Worm (Caenorhabditis elegans) whole organism, young adult: ENCODE data around the gene T19H12.2.

Experiments used
- D2030.7 ChIP-seq: fragments of 200-800 bp; sonication (Bioruptor generic); IDR thresholded peaks from 2 replicates; pipeline ENCODE4 v1.3.6; 2022; ENCODE audit warnings: missing genetic modification reagents, missing genetic modification characterization, missing compliant biosample characterization
- F10E7.11 ChIP-seq: sonication (generic microtip); optimal IDR thresholded peaks from 2 replicates; lab custom pipeline; 2017; ENCODE audit warnings: mild to moderate bottlenecking, missing genetic modification characterization, moderate library complexity, missing compliant biosample characterization
- F22D6.2 ChIP-seq: sonication (generic microtip); optimal IDR thresholded peaks from 2 replicates; lab custom pipeline; 2016; ENCODE audit warnings: mild to moderate bottlenecking, missing genetic modification characterization, missing compliant biosample characterization
- F37B4.10 ChIP-seq: fragments of 200-800 bp; sonication (Bioruptor generic); IDR thresholded peaks from 2 replicates; pipeline ENCODE4 v1.3.6; 2022; ENCODE audit warnings: missing genetic modification characterization, missing compliant biosample characterization
- F39B2.1 ChIP-seq: fragments of 200-800 bp; sonication (Bioruptor generic); IDR thresholded peaks from 2 replicates; pipeline ENCODE4 v1.3.6; 2022; ENCODE audit warnings: missing genetic modification reagents, missing genetic modification characterization, missing compliant biosample characterization
- T07F8.4 ChIP-seq: sonication (generic microtip); optimal IDR thresholded peaks from 2 replicates; lab custom pipeline; 2016; ENCODE audit warnings: mild to moderate bottlenecking, missing genetic modification characterization, moderate library complexity, missing compliant biosample characterization
- T26A5.8 ChIP-seq: sonication (generic microtip); optimal IDR thresholded peaks from 2 replicates; lab custom pipeline; 2016; ENCODE audit warnings: missing genetic modification characterization, missing compliant biosample characterization
- Y53F4B.3 ChIP-seq: fragments of 200-800 bp; sonication (Bioruptor generic); IDR thresholded peaks from 2 replicates; pipeline ENCODE4 v1.3.6; 2022; ENCODE audit warnings: missing genetic modification reagents, missing genetic modification characterization, missing compliant biosample characterization
- Y79H2A.3 ChIP-seq: fragments of 200-800 bp; sonication (Bioruptor generic); conservative IDR thresholded peaks from 2 replicates; pipeline ENCODE4 v1.3.6; 2022; ENCODE audit warnings: missing genetic modification reagents, missing genetic modification characterization, missing compliant biosample characterization
- Y95B8A.8 ChIP-seq: fragments of 200-800 bp; sonication (Bioruptor generic); IDR thresholded peaks from 2 replicates; pipeline ENCODE4 v1.3.6; 2022; ENCODE audit warnings: missing genetic modification reagents, missing genetic modification characterization, missing compliant biosample characterization
- akir-1 ChIP-seq: fragments of 200-800 bp; sonication (Bioruptor generic); optimal IDR thresholded peaks from 2 replicates; lab custom pipeline; 2018; ENCODE audit warnings: mild to moderate bottlenecking, missing genetic modification characterization, moderate library complexity, missing compliant biosample characterization
- attf-5 ChIP-seq: fragments of 200-800 bp; sonication (Bioruptor generic); optimal IDR thresholded peaks from 2 replicates; lab custom pipeline; 2018; ENCODE audit warnings: mild to moderate bottlenecking, missing genetic modification characterization, missing compliant biosample characterization
- attf-6 ChIP-seq: fragments of 200-800 bp; sonication (Bioruptor generic); IDR thresholded peaks from 2 replicates; pipeline ENCODE4 v1.3.6; 2022; ENCODE audit warnings: missing genetic modification reagents, missing genetic modification characterization, missing compliant biosample characterization
- bed-1 ChIP-seq: fragments of 200-800 bp; sonication (Bioruptor generic); IDR thresholded peaks from 2 replicates; pipeline ENCODE4 v1.3.6; 2022; ENCODE audit warnings: missing genetic modification reagents, missing genetic modification characterization, missing compliant biosample characterization
- ccch-3 ChIP-seq: fragments of 200-800 bp; sonication (Bioruptor generic); optimal IDR thresholded peaks from 2 replicates; lab custom pipeline; 2018; ENCODE audit warnings: mild to moderate bottlenecking, missing genetic modification characterization, missing compliant biosample characterization
- cebp-2 ChIP-seq: fragments of 200-800 bp; sonication (Bioruptor generic); IDR thresholded peaks from 2 replicates; pipeline ENCODE4 v1.3.6; 2022; ENCODE audit warnings: missing genetic modification characterization, missing compliant biosample characterization
- ceh-58 ChIP-seq: fragments of 200-800 bp; sonication (Bioruptor generic); IDR thresholded peaks from 2 replicates; pipeline ENCODE4 v1.3.6; 2022; ENCODE audit warnings: missing genetic modification characterization, missing compliant biosample characterization
- ceh-91 ChIP-seq: fragments of 200-800 bp; sonication (Bioruptor generic); IDR thresholded peaks from 2 replicates; pipeline ENCODE4 v1.3.6; 2022; ENCODE audit warnings: missing genetic modification reagents, missing genetic modification characterization, missing compliant biosample characterization
- efl-1 ChIP-seq: fragments of 150-350 bp; optimal IDR thresholded peaks from 2 replicates; lab custom pipeline; 2014; ENCODE audit warnings: missing biosample characterization, missing genetic modification reagents, missing genetic modification characterization
- egl-44 ChIP-seq: fragments of 200-800 bp; sonication (Bioruptor generic); IDR thresholded peaks from 2 replicates; pipeline ENCODE4 v1.3.6; 2022; ENCODE audit warnings: missing genetic modification reagents, missing genetic modification characterization, missing compliant biosample characterization
- ekl-4 ChIP-seq: fragments of 200-800 bp; sonication (Bioruptor generic); IDR thresholded peaks from 2 replicates; pipeline ENCODE4 v1.3.6; 2022; ENCODE audit warnings: missing genetic modification reagents, missing genetic modification characterization, missing compliant biosample characterization
- ets-4 ChIP-seq: fragments of 200-800 bp; sonication (Bioruptor generic); optimal IDR thresholded peaks from 2 replicates; lab custom pipeline; 2018; ENCODE audit warnings: mild to moderate bottlenecking, missing genetic modification characterization, missing compliant biosample characterization
- hlh-12 ChIP-seq: sonication (generic microtip); optimal IDR thresholded peaks from 2 replicates; lab custom pipeline; 2016; ENCODE audit warnings: missing genetic modification characterization, missing compliant biosample characterization
- hmg-1.2 ChIP-seq: fragments of 200-800 bp; sonication (Bioruptor generic); IDR thresholded peaks from 2 replicates; pipeline ENCODE4 v1.3.6; 2022; ENCODE audit warnings: missing genetic modification reagents, missing genetic modification characterization, missing compliant biosample characterization
- hmg-20 ChIP-seq: fragments of 200-800 bp; sonication (Bioruptor generic); IDR thresholded peaks from 2 replicates; pipeline ENCODE4 v1.3.6; 2022; ENCODE audit warnings: missing genetic modification reagents, missing genetic modification characterization, missing compliant biosample characterization
- hsf-1 ChIP-seq: fragments of 200-800 bp; sonication (Bioruptor generic); IDR thresholded peaks from 2 replicates; pipeline ENCODE4 v1.3.6; 2022; ENCODE audit warnings: missing genetic modification reagents, missing genetic modification characterization, missing compliant biosample characterization
- mel-28 ChIP-seq: sonication (generic microtip); optimal IDR thresholded peaks from 2 replicates; lab custom pipeline; 2016; ENCODE audit warnings: borderline replicate concordance, mild to moderate bottlenecking, missing genetic modification characterization, missing compliant biosample characterization
- nfya-1 ChIP-seq: sonication (generic microtip); optimal IDR thresholded peaks from 2 replicates; lab custom pipeline; 2017; ENCODE audit warnings: antibody characterized with exemption, missing compliant biosample characterization, missing genetic modification characterization, borderline replicate concordance; ENCODE audit not compliant: insufficient read depth
- nfyb-1 ChIP-seq: fragments of 200-800 bp; sonication (Bioruptor generic); IDR thresholded peaks from 2 replicates; pipeline ENCODE4 v1.3.6; 2022; ENCODE audit warnings: missing genetic modification reagents, missing genetic modification characterization, missing compliant biosample characterization
- nhr-120 ChIP-seq: fragments of 200-800 bp; sonication (Bioruptor generic); IDR thresholded peaks from 2 replicates; pipeline ENCODE4 v1.3.6; 2022; ENCODE audit warnings: missing genetic modification characterization, missing compliant biosample characterization
- nhr-90 ChIP-seq: sonication (generic microtip); optimal IDR thresholded peaks from 2 replicates; lab custom pipeline; 2016; ENCODE audit warnings: missing genotype, mild to moderate bottlenecking, missing genetic modification characterization, missing compliant biosample characterization
- pha-4 ChIP-seq: fragments of 150-350 bp; sonication (generic microtip); optimal IDR thresholded peaks from 2 replicates; lab custom pipeline; 2014; ENCODE audit warnings: missing biosample characterization, missing genetic modification reagents, missing genetic modification characterization
- rpc-1 ChIP-seq, 2 experiments: fragments of 150-350 bp in 1 of 2; sonication (generic microtip) in 1 of 2; optimal IDR thresholded peaks; 2 replicates each; lab custom pipeline; 2014 to 2018; ENCODE audit warnings: missing biosample characterization in 1 of 2, missing genetic modification characterization in 1 of 2, missing genetic modification reagents in 1 of 2, missing genotype in 1 of 2
- snpc-1.3 ChIP-seq: sonication (generic microtip); optimal IDR thresholded peaks from 2 replicates; lab custom pipeline; 2017; ENCODE audit warnings: missing genetic modification characterization, mild to moderate bottlenecking, missing compliant biosample characterization, antibody characterized with exemption, moderate library complexity, missing genotype, missing genetic modification reagents; ENCODE audit not compliant: insufficient read depth
- snpc-4 ChIP-seq, 5 experiments: fragments of 150-350 bp in 1 of 5; sonication (generic microtip) in 4 of 5; optimal IDR thresholded peaks; 2 replicates each; lab custom pipeline; 2014 to 2018; ENCODE audit warnings: missing genetic modification characterization in 5 of 5, missing biosample characterization in 3 of 5, antibody characterized with exemption in 2 of 5, mild to moderate bottlenecking in 2 of 5, missing compliant biosample characterization in 2 of 5, missing genotype in 2 of 5, moderate library complexity in 2 of 5, missing genetic modification reagents in 1 of 5
- unc-62 ChIP-seq: fragments of 150-350 bp; optimal IDR thresholded peaks from 2 replicates; lab custom pipeline; 2014; ENCODE audit warnings: missing biosample characterization, missing genetic modification reagents, missing genetic modification characterization
- ztf-22 ChIP-seq: fragments of 200-800 bp; sonication (Bioruptor generic); optimal IDR thresholded peaks from 2 replicates; lab custom pipeline; 2018; ENCODE audit warnings: mild to moderate bottlenecking, missing genetic modification characterization, moderate library complexity, missing compliant biosample characterization
- ztf-26 ChIP-seq: sonication (generic microtip); optimal IDR thresholded peaks from 2 replicates; lab custom pipeline; 2017; ENCODE audit warnings: missing genetic modification characterization, missing compliant biosample characterization
- ztf-28 ChIP-seq: fragments of 200-800 bp; sonication (Bioruptor generic); IDR thresholded peaks from 2 replicates; pipeline ENCODE4 v1.3.6; 2022; ENCODE audit warnings: missing genetic modification reagents, missing genetic modification characterization, missing compliant biosample characterization
- ztf-3 ChIP-seq: fragments of 200-800 bp; sonication (Bioruptor generic); optimal IDR thresholded peaks from 2 replicates; lab custom pipeline; 2018; ENCODE audit warnings: mild to moderate bottlenecking, missing genetic modification characterization, missing compliant biosample characterization

Gene T19H12.2

DNA sequence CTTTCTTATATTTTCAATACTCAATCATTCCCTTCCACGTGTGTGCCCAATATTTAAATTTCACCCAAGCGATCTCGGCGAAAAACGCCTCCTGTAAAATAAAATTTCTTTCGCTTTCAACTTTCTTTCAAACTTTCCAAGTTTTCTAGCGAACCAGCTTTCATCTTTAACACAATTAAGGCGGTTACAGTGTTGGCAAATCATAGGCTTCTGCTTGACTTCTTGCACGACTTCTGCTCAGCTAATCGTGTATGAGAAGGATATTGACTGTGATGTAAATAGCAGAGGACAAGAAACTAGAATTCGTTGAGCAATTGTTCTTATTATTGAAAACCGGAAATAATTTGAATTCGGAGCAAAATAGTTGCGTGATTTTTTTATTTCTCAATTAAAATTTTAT, 1.1 kb downstream of the T19H12.2 start (continued):
- TF ChIP-seq Y79H2A.3 (GFP tag; lab: Robert Waterston, UW) (peak; percentile 85; the same call in 1 of the 2 replicates), ztf-22 (GFP tag; lab: Kevin White, UChicago) (no peak), hmg-20 (GFP tag; lab: Robert Waterston, UW) (no peak), T26A5.8 (tag; lab: Kevin White, UChicago) (no peak), egl-44 (GFP tag; lab: Robert Waterston, UW) (no peak), Y53F4B.3 (GFP tag; lab: Robert Waterston, UW) (no peak), mel-28 (tag; lab: Kevin White, UChicago) (no peak), F22D6.2 (tag; lab: Kevin White, UChicago) (no peak)

DNA sequence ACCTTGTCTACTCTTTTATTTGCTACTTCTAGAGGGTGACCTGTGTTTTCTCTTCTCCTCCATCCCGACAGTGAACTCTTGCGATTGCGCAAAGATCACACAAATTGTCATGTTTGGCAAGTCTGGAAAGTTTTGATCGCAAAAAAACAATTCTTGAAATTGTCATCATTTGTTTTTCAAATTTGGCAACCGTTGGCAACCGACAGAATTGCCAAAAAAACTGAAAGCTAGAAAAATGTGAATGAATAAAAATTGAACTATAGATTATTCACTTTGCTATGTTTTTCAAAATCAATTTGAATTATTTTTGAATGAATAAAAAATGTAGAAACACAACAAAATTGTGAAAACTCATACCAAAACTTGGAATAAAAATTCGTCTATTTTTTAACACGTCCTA, 4.7 kb downstream of the T19H12.2 start, which contains the start of gene ugt-11:
ugt-11 (minus strand) TSS at position 101 of the 400 bp plus-strand sequence.
- TF ChIP-seq F10E7.11 (tag; lab: Kevin White, UChicago) (no peak), snpc-1.3 (tag; lab: Kevin White, UChicago) (no peak), attf-6 (GFP tag; lab: Robert Waterston, UW) (no peak), D2030.7 (no peak), Y53F4B.3 (GFP tag; lab: Robert Waterston, UW) (no peak), ccch-3 (no peak), cebp-2 (GFP tag; lab: Robert Waterston, UW) (no peak), efl-1 (GFP tag; lab: Kevin White, UChicago) (no peak), F22D6.2 (tag; lab: Kevin White, UChicago) (no peak), ztf-3 (no peak), hlh-12 (tag; lab: Kevin White, UChicago) (no peak), hmg-1.2 (GFP tag; lab: Robert Waterston, UW) (no peak), attf-5 (no peak), ekl-4 (no peak), ztf-22 (GFP tag; lab: Kevin White, UChicago) (no peak), F39B2.1 (GFP tag; lab: Robert Waterston, UW) (no peak), snpc-4 (GFP tag; optimal IDR thresholded peaks at IDR 0.05; lab: Kevin White, UChicago) (no peak), snpc-4 (tag; optimal IDR thresholded peaks at IDR 0.05; lab: Kevin White, UChicago) (no peak), hsf-1 (GFP tag; lab: Robert Waterston, UW) (no peak), pha-4 (tag; lab: Kevin White, UChicago) (no peak)

DNA sequence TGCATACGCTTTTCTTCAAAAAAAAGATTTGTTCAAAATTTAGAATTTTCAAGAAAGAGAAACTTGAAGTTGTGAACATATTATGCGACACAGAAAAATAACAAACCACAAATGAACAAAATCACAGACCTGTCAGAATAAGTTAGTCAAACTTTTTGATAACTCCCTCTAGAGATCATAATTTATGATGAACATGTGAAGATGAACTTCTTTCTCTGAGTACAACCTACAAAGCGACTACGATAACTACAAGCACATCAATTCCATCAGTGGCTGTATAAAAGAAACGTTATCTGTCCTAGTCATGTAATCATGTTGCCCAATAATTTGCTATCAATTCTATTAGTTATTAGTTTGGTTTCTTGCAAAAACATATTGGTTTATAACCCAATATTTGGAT, 5.5 kb downstream of the T19H12.2 start, which contains the start of gene ugt-9:
ugt-9 (plus strand) TSS at position 305 of the 400 bp plus-strand sequence.
- TF ChIP-seq ceh-91 (GFP tag; lab: Robert Waterston, UW) (no peak), nfyb-1 (GFP tag; lab: Robert Waterston, UW) (no peak), akir-1 (GFP tag; lab: Kevin White, UChicago) (no peak), ztf-3 (no peak), ztf-26 (no peak), unc-62 (GFP tag; lab: Kevin White, UChicago) (no peak), ccch-3 (no peak), F37B4.10 (GFP tag; lab: Robert Waterston, UW) (no peak), ztf-28 (GFP tag; lab: Robert Waterston, UW) (no peak), ceh-58 (GFP tag; lab: Robert Waterston, UW) (no peak), nfya-1 (no peak), bed-1 (GFP tag; lab: Robert Waterston, UW) (no peak), hmg-1.2 (GFP tag; lab: Robert Waterston, UW) (no peak), nhr-90 (no peak), T07F8.4 (tag; lab: Kevin White, UChicago) (no peak), rpc-1 (optimal IDR thresholded peaks at IDR 0.05; lab: Kevin White, UChicago) (no peak), rpc-1 (tag; optimal IDR thresholded peaks at IDR 0.05; lab: Kevin White, UChicago) (no peak), nhr-120 (GFP tag; lab: Robert Waterston, UW) (no peak), Y95B8A.8 (no peak), ets-4 (GFP tag; lab: Kevin White, UChicago) (no peak)
